Fruit fly (Drosophila melanogaster): Measurements from ENCODE around the gene Hmx.

The Hmx gene

DNA sequence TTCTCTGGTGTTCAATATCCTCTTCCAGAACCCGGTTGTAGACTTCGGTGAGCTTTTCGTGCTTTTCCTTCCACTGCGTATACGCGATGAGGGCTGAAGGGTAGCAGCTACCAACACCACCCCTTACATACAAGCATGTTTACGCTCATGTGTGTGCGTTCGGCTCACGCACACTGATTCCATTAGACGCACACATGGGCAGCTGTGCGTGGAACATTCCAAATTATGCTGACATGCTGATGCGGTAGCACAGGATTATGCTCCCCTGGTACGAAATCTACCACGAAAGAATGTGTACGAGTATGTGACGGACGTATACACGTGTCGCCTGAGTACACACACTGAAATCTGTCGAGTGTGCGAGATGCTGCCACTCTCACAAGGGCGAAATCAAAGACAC is 45.0 kb downstream of the Hmx start (continued):
- TF ChIP-seq Antp (GFP tag; optimal IDR thresholded peaks at IDR 0.05), result no peak
- no peak for TF ChIP-seq dan (GFP tag; IDR thresholded peaks at IDR 0.05)
- TF ChIP-seq pzg (GFP tag; optimal IDR thresholded peaks at IDR 0.05), result peak; percentile 19
- TF ChIP-seq wek (GFP tag; optimal IDR thresholded peaks at IDR 0.05), result no peak
- TF ChIP-seq sd (tag; optimal IDR thresholded peaks at IDR 0.05), result peak; percentile 89
- no peak for TF ChIP-seq lmd (GFP tag; IDR thresholded peaks at IDR 0.05)
- peak; percentile 85; the same call in 1 of the 4 replicates for TF ChIP-seq chinmo (GFP tag; IDR thresholded peaks at IDR 0.05; ENCODE audit: partially characterized antibody)
- 0 out of 2 replicates have a peak, but pooled peaks have one; percentile 12 for TF ChIP-seq Rfx (GFP tag; IDR thresholded peaks at IDR 0.05)
- TF ChIP-seq MESR4 (GFP tag; optimal IDR thresholded peaks at IDR 0.05), result no peak
- TF ChIP-seq Dek (tag; optimal IDR thresholded peaks at IDR 0.05), result peak; percentile 23
- TF ChIP-seq oc (tag; optimal IDR thresholded peaks at IDR 0.05), result no peak
- TF ChIP-seq chn (GFP tag; optimal IDR thresholded peaks at IDR 0.05), result peak; percentile 18

DNA sequence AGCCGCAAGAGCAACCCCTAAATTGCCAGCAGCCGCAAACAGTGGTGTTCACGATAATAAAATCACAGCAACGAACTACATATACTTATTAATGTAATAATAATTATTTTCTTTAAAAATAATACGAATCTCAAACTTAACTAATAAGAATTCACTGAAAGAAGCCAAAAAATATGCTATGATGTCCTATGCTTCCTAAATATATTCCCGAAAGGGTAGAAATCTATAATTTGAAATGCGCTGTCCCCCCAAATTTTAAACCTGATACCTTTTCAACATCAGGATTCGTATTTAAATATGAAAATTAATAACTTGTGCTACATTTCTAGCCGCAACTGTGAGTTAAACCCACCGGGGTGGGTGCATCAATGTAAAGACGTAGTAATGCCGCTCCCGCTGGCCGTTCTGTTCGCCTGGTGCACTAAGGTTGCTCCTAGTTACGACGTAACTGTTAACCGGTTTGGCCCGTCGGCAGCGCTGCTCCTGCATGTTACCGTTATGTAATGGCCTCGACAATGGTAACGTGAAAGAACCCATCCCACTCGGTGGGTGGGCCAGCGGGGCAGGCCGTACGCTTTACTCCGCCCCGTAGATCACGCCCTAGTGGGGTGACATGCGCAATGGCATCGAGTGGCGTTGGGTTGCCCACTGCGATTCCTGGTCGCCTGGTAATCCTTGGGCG is 45.6 kb downstream of the Hmx start:
- TF ChIP-seq Sry-β (GFP tag; optimal IDR thresholded peaks at IDR 0.05) (no peak), Bdp1 (GFP tag; optimal IDR thresholded peaks at IDR 0.05) (peak; percentile 33), en (GFP tag; optimal IDR thresholded peaks at IDR 0.05) (no peak), HmgZ (tag; optimal IDR thresholded peaks at IDR 0.05) (no peak), Hey (tag; optimal IDR thresholded peaks at IDR 0.05) (peak; percentile 90), Awh (GFP tag; IDR thresholded peaks at IDR 0.05) (no peak), B-H2 (GFP tag; optimal IDR thresholded peaks at IDR 0.05) (peak; percentile 9), HLH3B (GFP tag; IDR thresholded peaks at IDR 0.05) (peak; percentile 58; the same call in 1 of the 2 replicates), CG7786 (GFP tag; optimal IDR thresholded peaks at IDR 0.05) (peak; percentile 2), luna (GFP tag; optimal IDR thresholded peaks at IDR 0.05) (no peak), CG6813 (GFP tag; optimal IDR thresholded peaks at IDR 0.05) (peak; percentile 88), pzg (GFP tag; optimal IDR thresholded peaks at IDR 0.05) (no peak), CG6791 (GFP tag; IDR thresholded peaks at IDR 0.05; ENCODE audit: partially characterized antibody) (no peak), CG8924 (tag; optimal IDR thresholded peaks at IDR 0.05) (peak; percentile 94), ERR (GFP tag; optimal IDR thresholded peaks at IDR 0.05) (no peak), CG3163 (GFP tag; optimal IDR thresholded peaks at IDR 0.05) (no peak), cwo (GFP tag; optimal IDR thresholded peaks at IDR 0.05) (peak; percentile 79), CG31224 (GFP tag; IDR thresholded peaks at IDR 0.05) (peak; percentile 98), mld (GFP tag; IDR thresholded peaks at IDR 0.05; ENCODE audit: partially characterized antibody) (no peak), CG3065 (GFP tag; optimal IDR thresholded peaks at IDR 0.05) (no peak), p53 (GFP tag; optimal IDR thresholded peaks at IDR 0.05) (no peak), Neu2 (GFP tag; optimal IDR thresholded peaks at IDR 0.05; ENCODE audit: borderline replicate concordance) (no peak), NC2α (GFP tag; optimal IDR thresholded peaks at IDR 0.05) (no peak), Deaf1 (tag; optimal IDR thresholded peaks at IDR 0.05) (peak; percentile 38), Fer2 (tag; optimal IDR thresholded peaks at IDR 0.05) (peak; percentile 35), CG30431 (GFP tag; optimal IDR thresholded peaks at IDR 0.05) (peak; percentile 83), CG2202 (tag; optimal IDR thresholded peaks at IDR 0.05) (peak; percentile 82), CG12071 (GFP tag; optimal IDR thresholded peaks at IDR 0.05) (no peak), Mad (GFP tag; optimal IDR thresholded peaks at IDR 0.05) (peak; percentile 34), pb (GFP tag; optimal IDR thresholded peaks at IDR 0.05) (no peak), dan (GFP tag; IDR thresholded peaks at IDR 0.05) (peak; percentile 53; the same call in 1 of the 2 replicates), CG11085 (GFP tag; IDR thresholded peaks at IDR 0.05) (0 out of 2 replicates have a peak, but pooled peaks have one; percentile 19), org-1 (GFP tag; optimal IDR thresholded peaks at IDR 0.05) (peak; percentile 79), CG13287 (GFP tag; IDR thresholded peaks at IDR 0.05; ENCODE audit: partially characterized antibody) (no peak; the same call in 1 of the 2 replicates), CG15696 (tag; optimal IDR thresholded peaks at IDR 0.05) (peak; percentile 95), D19B (GFP tag; optimal IDR thresholded peaks at IDR 0.05) (peak; percentile 70), CG31388 (GFP tag; optimal IDR thresholded peaks at IDR 0.05) (peak; percentile 56), bab2 (GFP tag; optimal IDR thresholded peaks at IDR 0.05) (peak; percentile 20)
